Worm (Caenorhabditis elegans) whole organism, midembryonic: Measurements from ENCODE around the gene bath-3.
"Not testable (repeated sequence)": the region's sequence is repeated elsewhere in the genome, so short reads cannot be mapped to it uniquely, and the experiment has no call there.

Source experiments
- flt-1 ChIP-seq: fragments of 200-800 bp; sonication (Bioruptor generic); IDR thresholded peaks from 2 replicates; pipeline ENCODE4 v1.3.6; 2022; ENCODE audit warnings: missing genetic modification characterization, missing compliant biosample characterization
- ref-1 ChIP-seq: fragments of 200-800 bp; sonication (Bioruptor generic); conservative IDR thresholded peaks from 2 replicates; pipeline ENCODE4 v1.3.6; 2022; ENCODE audit warnings: missing genetic modification reagents, missing genetic modification characterization, missing compliant biosample characterization
- tab-1 ChIP-seq: fragments of 200-800 bp; sonication (Bioruptor generic); IDR thresholded peaks from 2 replicates; pipeline ENCODE4 v1.3.6; 2022; ENCODE audit warnings: missing genetic modification characterization, missing compliant biosample characterization
- ztf-29 ChIP-seq: fragments of 200-800 bp; sonication (Bioruptor generic); IDR thresholded peaks from 2 replicates; pipeline ENCODE4 v1.3.6; 2022; ENCODE audit warnings: missing genetic modification reagents, missing genetic modification characterization, missing compliant biosample characterization

DNA sequence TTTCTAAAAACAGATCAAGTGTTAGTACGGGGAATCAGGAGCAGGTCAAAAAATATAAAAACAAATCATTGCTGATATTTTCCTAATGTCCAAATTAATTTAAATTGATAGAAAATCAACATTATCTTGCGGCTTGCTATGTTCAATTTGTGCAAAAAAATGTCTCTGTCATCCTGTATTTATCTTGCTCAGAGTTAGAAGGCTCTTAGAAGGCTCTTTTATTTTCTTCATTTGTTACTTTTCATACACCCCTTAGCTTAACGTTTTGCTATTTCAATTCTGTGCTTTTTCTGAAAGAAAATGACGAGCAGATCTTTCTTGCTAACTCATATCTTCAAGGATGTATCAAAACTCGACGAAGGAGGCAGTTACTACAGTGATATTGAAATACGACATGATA is 31.7 kb downstream of the bath-3 start, which contains the start of gene math-19:
- not testable (repeated sequence) for TF ChIP-seq tab-1 (GFP tag; lab: Robert Waterston, UW); ref-1; flt-1 (GFP tag; lab: Robert Waterston, UW); ztf-29 (GFP tag; lab: Robert Waterston, UW)
